Worm (Caenorhabditis elegans): Measurements from ENCODE around the gene str-4.

DNA sequence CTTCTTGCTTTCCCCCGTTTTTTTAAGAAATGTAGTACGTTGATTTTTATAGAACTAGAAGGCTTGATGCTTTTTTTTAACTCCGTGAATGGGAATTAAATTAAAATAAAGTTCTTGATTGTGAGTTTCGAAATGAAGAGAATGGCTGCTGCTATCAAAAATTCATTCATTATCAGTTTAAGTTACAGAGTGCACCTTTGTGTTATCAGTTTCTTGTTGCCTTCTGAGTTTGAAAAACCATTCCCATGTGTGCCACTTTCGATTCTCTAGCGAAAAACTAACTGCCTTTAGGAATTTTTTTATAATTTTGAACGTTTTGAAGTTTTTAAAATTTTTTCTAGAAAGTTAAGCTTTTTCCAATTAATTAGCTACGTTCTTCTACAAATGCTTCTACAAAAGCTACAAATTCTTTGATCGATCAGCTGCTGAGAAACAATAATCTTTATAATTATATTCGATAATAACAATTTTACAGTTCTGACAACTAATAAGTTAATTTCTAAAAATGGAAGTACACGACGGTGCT is 34.8 kb downstream of the str-4 start, which contains the start of gene C26E1.2:
- TF ChIP-seq ceh-13 (GFP tag; optimal IDR thresholded peaks at IDR 0.05) (no peak), ama-1 (optimal IDR thresholded peaks at IDR 0.05) (no peak), flt-1 (GFP tag; IDR thresholded peaks at IDR 0.05) (no peak), B0310.2 (tag; optimal IDR thresholded peaks at IDR 0.05) (no peak), hnd-1 (tag; optimal IDR thresholded peaks at IDR 0.05) (no peak)

Data from whole organism, early embryonic.